Worm (Caenorhabditis elegans) whole organism, young adult: Measurements from ENCODE around the gene C32B5.13.
"Not testable (repeated sequence)": the region's sequence is repeated elsewhere in the genome, so short reads cannot be mapped to it uniquely, and the experiment has no call there.

Experiments used
- D2030.7 ChIP-seq: fragments of 200-800 bp; sonication (Bioruptor generic); IDR thresholded peaks from 2 replicates; pipeline ENCODE4 v1.3.6; 2022; ENCODE audit warnings: missing genetic modification reagents, missing genetic modification characterization, missing compliant biosample characterization
- F39B2.1 ChIP-seq: fragments of 200-800 bp; sonication (Bioruptor generic); IDR thresholded peaks from 2 replicates; pipeline ENCODE4 v1.3.6; 2022; ENCODE audit warnings: missing genetic modification reagents, missing genetic modification characterization, missing compliant biosample characterization
- F57A8.1 ChIP-seq: fragments of 200-800 bp; sonication (Bioruptor generic); optimal IDR thresholded peaks from 2 replicates; lab custom pipeline; 2018; ENCODE audit warnings: mild to moderate bottlenecking, missing genetic modification characterization, moderate library complexity, missing compliant biosample characterization
- F57C9.4 ChIP-seq: sonication (generic microtip); optimal IDR thresholded peaks from 2 replicates; lab custom pipeline; 2017; ENCODE audit warnings: mild to moderate bottlenecking, missing genetic modification characterization, missing compliant biosample characterization
- Y56A3A.18 ChIP-seq: fragments of 200-800 bp; sonication (Bioruptor generic); IDR thresholded peaks from 2 replicates; pipeline ENCODE4 v1.3.6; 2022; ENCODE audit warnings: missing genetic modification reagents, missing genetic modification characterization, missing compliant biosample characterization
- Y67H2A.10 ChIP-seq: fragments of 200-800 bp; sonication (Bioruptor generic); conservative IDR thresholded peaks from 2 replicates; pipeline ENCODE4 v1.3.6; 2022; ENCODE audit warnings: missing genetic modification reagents, missing genetic modification characterization, missing compliant biosample characterization
- Y95B8A.8 ChIP-seq: fragments of 200-800 bp; sonication (Bioruptor generic); IDR thresholded peaks from 2 replicates; pipeline ENCODE4 v1.3.6; 2022; ENCODE audit warnings: missing genetic modification reagents, missing genetic modification characterization, missing compliant biosample characterization
- bed-1 ChIP-seq: fragments of 200-800 bp; sonication (Bioruptor generic); IDR thresholded peaks from 2 replicates; pipeline ENCODE4 v1.3.6; 2022; ENCODE audit warnings: missing genetic modification reagents, missing genetic modification characterization, missing compliant biosample characterization
- ceh-100 ChIP-seq: fragments of 200-800 bp; sonication (Bioruptor generic); IDR thresholded peaks from 2 replicates; pipeline ENCODE4 v1.3.6; 2022; ENCODE audit warnings: missing genetic modification reagents, missing genetic modification characterization, missing compliant biosample characterization
- ceh-91 ChIP-seq: fragments of 200-800 bp; sonication (Bioruptor generic); IDR thresholded peaks from 2 replicates; pipeline ENCODE4 v1.3.6; 2022; ENCODE audit warnings: missing genetic modification reagents, missing genetic modification characterization, missing compliant biosample characterization
- dox-1 ChIP-seq: fragments of 200-800 bp; sonication (Bioruptor generic); IDR thresholded peaks from 2 replicates; pipeline ENCODE4 v1.3.6; 2022; ENCODE audit warnings: missing genetic modification reagents, missing genetic modification characterization, missing compliant biosample characterization
- dpff-1 ChIP-seq: sonication (generic microtip); optimal IDR thresholded peaks from 2 replicates; lab custom pipeline; 2017; ENCODE audit warnings: mild to moderate bottlenecking, missing genetic modification characterization, missing compliant biosample characterization
- dpl-1 ChIP-seq: fragments of 150-350 bp; optimal IDR thresholded peaks from 2 replicates; lab custom pipeline; 2014; ENCODE audit warnings: missing biosample characterization, missing genetic modification reagents, missing genetic modification characterization
- egl-44 ChIP-seq: fragments of 200-800 bp; sonication (Bioruptor generic); IDR thresholded peaks from 2 replicates; pipeline ENCODE4 v1.3.6; 2022; ENCODE audit warnings: missing genetic modification reagents, missing genetic modification characterization, missing compliant biosample characterization
- hlh-26 ChIP-seq: fragments of 200-800 bp; sonication (Bioruptor generic); conservative IDR thresholded peaks from 2 replicates; pipeline ENCODE4 v1.3.6; 2022; ENCODE audit warnings: missing genetic modification reagents, missing genetic modification characterization, missing compliant biosample characterization
- hmg-20 ChIP-seq: fragments of 200-800 bp; sonication (Bioruptor generic); IDR thresholded peaks from 2 replicates; pipeline ENCODE4 v1.3.6; 2022; ENCODE audit warnings: missing genetic modification reagents, missing genetic modification characterization, missing compliant biosample characterization
- let-607 ChIP-seq, 2 experiments: fragments of 200-800 bp in 1 of 2; sonication (Bioruptor generic) in 1 of 2; sonication (generic microtip) in 1 of 2; optimal IDR thresholded peaks; 2 replicates each; lab custom pipeline; 2016 to 2018; ENCODE audit warnings: mild to moderate bottlenecking in 2 of 2, missing compliant biosample characterization in 2 of 2, missing genetic modification characterization in 2 of 2, moderate library complexity in 2 of 2, missing genotype in 1 of 2
- lin-40 ChIP-seq: sonication (generic microtip); optimal IDR thresholded peaks from 2 replicates; lab custom pipeline; 2016; ENCODE audit warnings: missing genetic modification characterization, mild to moderate bottlenecking, missing compliant biosample characterization, missing genotype, missing genetic modification reagents
- lsy-27 ChIP-seq: sonication (generic microtip); optimal IDR thresholded peaks from 2 replicates; lab custom pipeline; 2017; ENCODE audit warnings: missing genetic modification characterization, mild to moderate bottlenecking, missing compliant biosample characterization, antibody characterized with exemption, missing genotype, borderline replicate concordance; ENCODE audit not compliant: insufficient read depth
- madf-10 ChIP-seq: sonication (generic microtip); optimal IDR thresholded peaks from 2 replicates; lab custom pipeline; 2016; ENCODE audit warnings: mild to moderate bottlenecking, missing genetic modification characterization, missing compliant biosample characterization
- madf-8 ChIP-seq: fragments of 200-800 bp; sonication (Bioruptor generic); conservative IDR thresholded peaks from 2 replicates; pipeline ENCODE4 v1.3.6; 2022; ENCODE audit warnings: missing genetic modification reagents, missing genetic modification characterization, missing compliant biosample characterization
- mcd-1 ChIP-seq: fragments of 200-800 bp; sonication (Bioruptor generic); IDR thresholded peaks from 2 replicates; pipeline ENCODE4 v1.3.6; 2022; ENCODE audit warnings: missing genetic modification reagents, missing genetic modification characterization, missing compliant biosample characterization
- nfya-1 ChIP-seq: sonication (generic microtip); optimal IDR thresholded peaks from 2 replicates; lab custom pipeline; 2017; ENCODE audit warnings: antibody characterized with exemption, missing compliant biosample characterization, missing genetic modification characterization, borderline replicate concordance; ENCODE audit not compliant: insufficient read depth
- nhr-80 ChIP-seq: sonication (generic microtip); optimal IDR thresholded peaks from 2 replicates; lab custom pipeline; 2016; ENCODE audit warnings: missing genetic modification characterization, missing compliant biosample characterization
- nhr-90 ChIP-seq: sonication (generic microtip); optimal IDR thresholded peaks from 2 replicates; lab custom pipeline; 2016; ENCODE audit warnings: missing genotype, mild to moderate bottlenecking, missing genetic modification characterization, missing compliant biosample characterization
- pbrm-1 ChIP-seq: fragments of 200-800 bp; sonication (Bioruptor generic); IDR thresholded peaks from 2 replicates; pipeline ENCODE4 v1.3.6; 2022; ENCODE audit warnings: missing genetic modification reagents, missing genetic modification characterization, missing compliant biosample characterization
- rcor-1 ChIP-seq: fragments of 200-800 bp; sonication (Bioruptor generic); IDR thresholded peaks from 2 replicates; pipeline ENCODE4 v1.3.6; 2022; ENCODE audit warnings: missing genetic modification reagents, missing genetic modification characterization, missing compliant biosample characterization
- repo-1 ChIP-seq: sonication (generic microtip); optimal IDR thresholded peaks from 2 replicates; lab custom pipeline; 2017; ENCODE audit warnings: mild to moderate bottlenecking, missing genetic modification characterization, missing compliant biosample characterization
- rpc-1 ChIP-seq, 2 experiments: fragments of 150-350 bp in 1 of 2; sonication (generic microtip) in 1 of 2; optimal IDR thresholded peaks; 2 replicates each; lab custom pipeline; 2014 to 2018; ENCODE audit warnings: missing biosample characterization in 1 of 2, missing genetic modification characterization in 1 of 2, missing genetic modification reagents in 1 of 2, missing genotype in 1 of 2
- snpc-3.4 ChIP-seq: sonication (generic microtip); optimal IDR thresholded peaks from 2 replicates; lab custom pipeline; 2017; ENCODE audit warnings: missing genetic modification characterization, mild to moderate bottlenecking, missing compliant biosample characterization, antibody characterized with exemption, moderate library complexity, missing genotype, missing genetic modification reagents
- sptf-2 ChIP-seq: fragments of 200-800 bp; sonication (Bioruptor generic); optimal IDR thresholded peaks from 2 replicates; lab custom pipeline; 2018; ENCODE audit warnings: mild to moderate bottlenecking, missing genetic modification characterization, missing compliant biosample characterization
- ztf-25 ChIP-seq: fragments of 200-800 bp; sonication (Bioruptor generic); IDR thresholded peaks from 2 replicates; pipeline ENCODE4 v1.3.6; 2022; ENCODE audit warnings: missing genetic modification reagents, missing genetic modification characterization, missing compliant biosample characterization
- ztf-28 ChIP-seq: fragments of 200-800 bp; sonication (Bioruptor generic); IDR thresholded peaks from 2 replicates; pipeline ENCODE4 v1.3.6; 2022; ENCODE audit warnings: missing genetic modification reagents, missing genetic modification characterization, missing compliant biosample characterization

The C32B5.13 gene

ce11 chrII:977130-977529 lies 15.3 kb upstream of the C32B5.13 start:
- TF ChIP-seq hmg-20 (GFP tag; lab: Robert Waterston, UW) (0 out of 2 replicates have a peak, but pooled peaks have one; percentile 28), dox-1 (GFP tag; lab: Robert Waterston, UW) (peak; percentile 60), egl-44 (GFP tag; lab: Robert Waterston, UW) (peak; percentile 37; the same call in 1 of the 2 replicates), rcor-1 (peak; percentile 77), ztf-25 (GFP tag; lab: Robert Waterston, UW) (0 out of 2 replicates have a peak, but pooled peaks have one; percentile 13), Y95B8A.8 (GFP tag; lab: Robert Waterston, UW) (0 out of 2 replicates have a peak, but pooled peaks have one; percentile 53), ceh-100 (GFP tag; lab: Robert Waterston, UW) (0 out of 2 replicates have a peak, but pooled peaks have one; percentile 13), mcd-1 (GFP tag; lab: Robert Waterston, UW) (peak; percentile 52), D2030.7 (GFP tag; lab: Robert Waterston, UW) (peak; percentile 53; the same call in 1 of the 2 replicates), pbrm-1 (GFP tag; lab: Robert Waterston, UW) (0 out of 2 replicates have a peak, but pooled peaks have one; percentile 45)

ce11 chrII:973999-974398 lies 12.1 kb upstream of the C32B5.13 start, which contains the start of gene fbxc-14:
fbxc-14 (plus strand) TSS chrII:974299.
- TF ChIP-seq sptf-2 (GFP tag; lab: Kevin White, UChicago) (no peak), nfya-1 (no peak), ceh-100 (GFP tag; lab: Robert Waterston, UW) (no peak), let-607 (tag; optimal IDR thresholded peaks at IDR 0.05; lab: Kevin White, UChicago) (no peak), lsy-27 (no peak)

- TF ChIP-seq madf-8 (GFP tag; lab: Robert Waterston, UW) (no peak), rpc-1 (optimal IDR thresholded peaks at IDR 0.05; lab: Kevin White, UChicago) (no peak), rpc-1 (tag; optimal IDR thresholded peaks at IDR 0.05; lab: Kevin White, UChicago) (no peak), ceh-91 (GFP tag; lab: Robert Waterston, UW) (no peak), ztf-28 (no peak), F57C9.4 (tag; lab: Kevin White, UChicago) (no peak), Y56A3A.18 (GFP tag; lab: Robert Waterston, UW) (no peak), lin-40 (no peak), madf-10 (tag; lab: Kevin White, UChicago) (no peak), repo-1 (tag; lab: Kevin White, UChicago) (no peak), dpl-1 (GFP tag; lab: Kevin White, UChicago) (no peak), hlh-26 (no peak), nhr-90 (tag; lab: Kevin White, UChicago) (no peak), F57A8.1 (GFP tag; lab: Kevin White, UChicago) (no peak), nhr-80 (tag; lab: Kevin White, UChicago) (no peak)
Observed at ce11 chrII:972850-973249, 11.0 kb upstream of the C32B5.13 start, which contains the start of gene C32B5.15. C32B5.15 (minus strand) TSS chrII:972950.

ce11 chrII:968106-968505 lies 6.2 kb upstream of the C32B5.13 start, which contains the start of gene C32B5.6:
C32B5.6 (plus strand) TSS chrII:968406.
- not testable (repeated sequence) for TF ChIP-seq F39B2.1; dpff-1 (tag; lab: Kevin White, UChicago); snpc-3.4 (tag; lab: Kevin White, UChicago)

- not testable (repeated sequence) for TF ChIP-seq bed-1 (GFP tag; lab: Robert Waterston, UW); Y67H2A.10 (GFP tag; lab: Robert Waterston, UW); repo-1 (tag; lab: Kevin White, UChicago)
Observed at ce11 chrII:966962-967361, 5.1 kb upstream of the C32B5.13 start, which contains the start of gene fbxc-18. fbxc-18 (minus strand) TSS chrII:967062.
